1 fruit fly cellular context compared by ENCODE assay signal in the genomic region with DNA sequence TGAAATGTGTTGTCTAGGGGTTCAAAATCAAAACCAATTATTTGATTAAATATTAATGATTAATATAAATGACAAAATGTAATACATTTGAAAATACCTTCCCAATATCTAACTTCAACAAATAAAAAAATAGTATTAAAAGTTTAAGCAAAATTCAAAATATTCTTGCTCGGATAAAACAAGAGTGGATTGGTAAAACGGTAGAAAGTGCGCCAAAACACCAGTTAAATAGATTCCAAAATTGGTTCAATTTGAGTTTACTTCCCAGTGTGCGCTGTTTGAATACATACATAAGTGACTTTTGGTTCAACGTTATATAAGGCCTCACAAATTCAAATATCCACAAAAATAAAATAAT.
TF ChIP-seq lines count a peak whose summit lies in the region.

No protein-coding gene starts in this region.

TF ChIP-seq in whole organism, embryonic, 481 proteins besides CTCF, POLR2A, EP300 and RAD21 (continued from another document):
- TF ChIP-seq cwo (GFP tag; optimal IDR thresholded peaks at IDR 0.05; lab: Kevin White, UChicago) (peak; percentile 49), CHES-1-like (GFP tag; optimal IDR thresholded peaks at IDR 0.05; lab: Kevin White, UChicago) (no peak), CG13123 (GFP tag; optimal IDR thresholded peaks at IDR 0.05; lab: Kevin White, UChicago) (peak; percentile 37), CG13894 (tag; optimal IDR thresholded peaks at IDR 0.05; lab: Kevin White, UChicago) (peak; percentile 37), wek (GFP tag; optimal IDR thresholded peaks at IDR 0.05; lab: Kevin White, UChicago) (no peak), CG32772 (GFP tag; IDR thresholded peaks at IDR 0.05; lab: Robert Waterston, UW) (0 out of 2 replicates have a peak, but pooled peaks have one; percentile 31), Lim3 (GFP tag; IDR thresholded peaks at IDR 0.05; lab: Robert Waterston, UW) (no peak), Gsc (GFP tag; IDR thresholded peaks at IDR 0.05; lab: Robert Waterston, UW) (no peak), cato (GFP tag; optimal IDR thresholded peaks at IDR 0.05; lab: Kevin White, UChicago; ENCODE audit: borderline replicate concordance) (peak; percentile 32), nau (GFP tag; optimal IDR thresholded peaks at IDR 0.05; lab: Kevin White, UChicago) (no peak), CG10959 (GFP tag; IDR thresholded peaks at IDR 0.05; lab: Robert Waterston, UW) (no peak), vfl (GFP tag; optimal IDR thresholded peaks at IDR 0.05; lab: Kevin White, UChicago) (peak; percentile 40), lola (GFP tag; optimal IDR thresholded peaks at IDR 0.05; lab: Kevin White, UChicago) (no peak), gem (tag; optimal IDR thresholded peaks at IDR 0.05; lab: Kevin White, UChicago) (peak; percentile 91), lab (GFP tag; optimal IDR thresholded peaks at IDR 0.05; lab: Kevin White, UChicago) (peak; percentile 58), nmo (GFP tag; optimal IDR thresholded peaks at IDR 0.05; lab: Kevin White, UChicago) (peak; percentile 78), CG14710 (tag; optimal IDR thresholded peaks at IDR 0.05; lab: Kevin White, UChicago) (peak; percentile 17), NC2β (GFP tag; optimal IDR thresholded peaks at IDR 0.05; lab: Kevin White, UChicago) (no peak), ssp (GFP tag; IDR thresholded peaks at IDR 0.05; lab: Robert Waterston, UW) (0 out of 2 replicates have a peak, but pooled peaks have one; percentile 15), Ada2b (GFP tag; IDR thresholded peaks at IDR 0.05; lab: Robert Waterston, UW) (peak; percentile 71; the same call in 1 of the 2 replicates), row (GFP tag; IDR thresholded peaks at IDR 0.05; lab: Robert Waterston, UW) (peak; percentile 80), kay (GFP tag; optimal IDR thresholded peaks at IDR 0.05; lab: Kevin White, UChicago) (peak; percentile 71), p53 (GFP tag; optimal IDR thresholded peaks at IDR 0.05; lab: Kevin White, UChicago) (no peak), CG12299 (tag; optimal IDR thresholded peaks at IDR 0.05; lab: Kevin White, UChicago) (peak; percentile 58), CoRest (tag; optimal IDR thresholded peaks at IDR 0.05; lab: Kevin White, UChicago) (peak; percentile 86), CG2875 (GFP tag; optimal IDR thresholded peaks at IDR 0.05; lab: Kevin White, UChicago) (peak; percentile 23), chm (GFP tag; IDR thresholded peaks at IDR 0.05; lab: Robert Waterston, UW) (no peak), CG6175 (GFP tag; IDR thresholded peaks at IDR 0.05; lab: Robert Waterston, UW) (no peak; the same call in 2 of the 3 replicates), CG9215 (GFP tag; IDR thresholded peaks at IDR 0.05; lab: Robert Waterston, UW) (peak; percentile 42; the same call in 1 of the 2 replicates), TFAM (GFP tag; optimal IDR thresholded peaks at IDR 0.05; lab: Kevin White, UChicago) (no peak), Hr51 (GFP tag; optimal IDR thresholded peaks at IDR 0.05; lab: Kevin White, UChicago) (peak in 1 of 2 experiments; percentile 91), sim (GFP tag; IDR thresholded peaks at IDR 0.05; lab: Robert Waterston, UW) (no peak), Tbp (GFP tag; optimal IDR thresholded peaks at IDR 0.05; lab: Kevin White, UChicago) (no peak), hb (GFP tag; IDR thresholded peaks at IDR 0.05; lab: Robert Waterston, UW; ENCODE audit: partially characterized antibody) (no peak; the same call in 2 of the 3 replicates), Atf-2 (GFP tag; optimal IDR thresholded peaks at IDR 0.05; lab: Kevin White, UChicago) (no peak), crc (GFP tag; optimal IDR thresholded peaks at IDR 0.05; lab: Kevin White, UChicago) (no peak), grau (tag; optimal IDR thresholded peaks at IDR 0.05; lab: Kevin White, UChicago) (peak; percentile 84), CG33557 (GFP tag; optimal IDR thresholded peaks at IDR 0.05; lab: Kevin White, UChicago) (no peak), CG11723 (GFP tag; optimal IDR thresholded peaks at IDR 0.05; lab: Kevin White, UChicago) (peak; percentile 45), D19B (GFP tag; optimal IDR thresholded peaks at IDR 0.05; lab: Kevin White, UChicago) (peak; percentile 42), hbn (GFP tag; IDR thresholded peaks at IDR 0.05; lab: Robert Waterston, UW; ENCODE audit: partially characterized antibody) (no peak), CG18011 (GFP tag; optimal IDR thresholded peaks at IDR 0.05; lab: Kevin White, UChicago) (no peak), CG17186 (GFP tag; optimal IDR thresholded peaks at IDR 0.05; lab: Kevin White, UChicago) (no peak), CG1602 (GFP tag; optimal IDR thresholded peaks at IDR 0.05; lab: Kevin White, UChicago) (peak; percentile 27), CG11247 (GFP tag; IDR thresholded peaks at IDR 0.05; lab: Robert Waterston, UW) (no peak), Sin3A (optimal IDR thresholded peaks at IDR 0.05; lab: Kevin White, UChicago) (no peak), cas (GFP tag; IDR thresholded peaks at IDR 0.05; lab: Robert Waterston, UW) (peak; percentile 50; the same call in 1 of the 2 replicates), unc-4 (GFP tag; IDR thresholded peaks at IDR 0.05; lab: Robert Waterston, UW; ENCODE audit: partially characterized antibody) (no peak), CG15601 (tag; optimal IDR thresholded peaks at IDR 0.05; lab: Kevin White, UChicago) (no peak), CG30403 (GFP tag; optimal IDR thresholded peaks at IDR 0.05; lab: Kevin White, UChicago) (peak; percentile 78), Fer2 (tag; optimal IDR thresholded peaks at IDR 0.05; lab: Kevin White, UChicago) (peak; percentile 5), sima (GFP tag; optimal IDR thresholded peaks at IDR 0.05; lab: Kevin White, UChicago) (no peak), Camta (GFP tag; optimal IDR thresholded peaks at IDR 0.05; lab: Kevin White, UChicago) (no peak), CG12219 (GFP tag; optimal IDR thresholded peaks at IDR 0.05; lab: Kevin White, UChicago) (peak; percentile 16), CG14667 (GFP tag; IDR thresholded peaks at IDR 0.05; lab: Robert Waterston, UW) (peak; percentile 37; the same call in 1 of the 2 replicates), tup (GFP tag; optimal IDR thresholded peaks at IDR 0.05; lab: Kevin White, UChicago) (no peak), bcd (GFP tag; optimal IDR thresholded peaks at IDR 0.05; lab: Kevin White, UChicago) (peak; percentile 58), CG7357 (GFP tag; IDR thresholded peaks at IDR 0.05; lab: Robert Waterston, UW) (no peak), CG7372 (GFP tag; IDR thresholded peaks at IDR 0.05; lab: Robert Waterston, UW) (peak; percentile 55), CG7987 (GFP tag; optimal IDR thresholded peaks at IDR 0.05; lab: Kevin White, UChicago) (no peak), gcm (GFP tag; optimal IDR thresholded peaks at IDR 0.05; lab: Kevin White, UChicago) (peak; percentile 75), CG10654 (GFP tag; optimal IDR thresholded peaks at IDR 0.05; lab: Kevin White, UChicago) (peak; percentile 43), btn (GFP tag; optimal IDR thresholded peaks at IDR 0.05; lab: Kevin White, UChicago) (no peak), slp2 (GFP tag; optimal IDR thresholded peaks at IDR 0.05; lab: Kevin White, UChicago) (peak; percentile 27), CG32532 (GFP tag; IDR thresholded peaks at IDR 0.05; lab: Robert Waterston, UW) (peak; percentile 69; the same call in 1 of the 2 replicates), odd (GFP tag; optimal IDR thresholded peaks at IDR 0.05; lab: Kevin White, UChicago) (peak; percentile 77), CG1792 (GFP tag; optimal IDR thresholded peaks at IDR 0.05; lab: Kevin White, UChicago) (no peak), sna (GFP tag; IDR thresholded peaks at IDR 0.05; lab: Robert Waterston, UW; ENCODE audit: partially characterized antibody) (no peak), nom (GFP tag; optimal IDR thresholded peaks at IDR 0.05; lab: Kevin White, UChicago) (peak; percentile 29), CG1529 (GFP tag; optimal IDR thresholded peaks at IDR 0.05; lab: Kevin White, UChicago) (peak; percentile 27), crol (GFP tag; IDR thresholded peaks at IDR 0.05; lab: Robert Waterston, UW) (no peak), shn (GFP tag; optimal IDR thresholded peaks at IDR 0.05; lab: Kevin White, UChicago) (no peak), CG34224 (GFP tag; IDR thresholded peaks at IDR 0.05; lab: Robert Waterston, UW; ENCODE audit: partially characterized antibody) (no peak), CG12744 (GFP tag; optimal IDR thresholded peaks at IDR 0.05; lab: Kevin White, UChicago) (peak; percentile 11), CG14860 (GFP tag; IDR thresholded peaks at IDR 0.05; lab: Robert Waterston, UW; ENCODE audit: partially characterized antibody) (0 out of 3 replicates have a peak, but pooled peaks have one; percentile 14), ham (GFP tag; IDR thresholded peaks at IDR 0.05; lab: Robert Waterston, UW) (no peak), Fer1 (GFP tag; optimal IDR thresholded peaks at IDR 0.05; lab: Kevin White, UChicago) (peak; percentile 73), pum (GFP tag; optimal IDR thresholded peaks at IDR 0.05; lab: Kevin White, UChicago) (no peak), CG17359 (tag; optimal IDR thresholded peaks at IDR 0.05; lab: Kevin White, UChicago) (peak; percentile 74), CG11085 (GFP tag; IDR thresholded peaks at IDR 0.05; lab: Robert Waterston, UW) (0 out of 2 replicates have a peak, but pooled peaks have one; percentile 14), stc (GFP tag; IDR thresholded peaks at IDR 0.05; lab: Robert Waterston, UW) (peak; percentile 71), CG4360 (GFP tag; IDR thresholded peaks at IDR 0.05; lab: Robert Waterston, UW) (no peak), HHEX (GFP tag; optimal IDR thresholded peaks at IDR 0.05; lab: Kevin White, UChicago) (peak; percentile 68), CG31224 (GFP tag; IDR thresholded peaks at IDR 0.05; lab: Robert Waterston, UW) (peak; percentile 27; the same call in 1 of the 2 replicates), H15 (GFP tag; IDR thresholded peaks at IDR 0.05; lab: Robert Waterston, UW) (peak; percentile 57; the same call in 1 of the 3 replicates), sens-2 (GFP tag; IDR thresholded peaks at IDR 0.05; lab: Robert Waterston, UW) (no peak), sqz (GFP tag; optimal IDR thresholded peaks at IDR 0.05; lab: Kevin White, UChicago) (peak; percentile 28), bigmax (GFP tag; optimal IDR thresholded peaks at IDR 0.05; lab: Kevin White, UChicago) (no peak), usp (GFP tag; optimal IDR thresholded peaks at IDR 0.05; lab: Kevin White, UChicago) (no peak), NC2α (GFP tag; optimal IDR thresholded peaks at IDR 0.05; lab: Kevin White, UChicago) (peak; percentile 2), so (GFP tag; IDR thresholded peaks at IDR 0.05; lab: Robert Waterston, UW) (0 out of 3 replicates have a peak, but pooled peaks have one; percentile 41), dimm (GFP tag; IDR thresholded peaks at IDR 0.05; lab: Robert Waterston, UW) (no peak), dmrt99B (tag; optimal IDR thresholded peaks at IDR 0.05; lab: Kevin White, UChicago) (peak; percentile 90), CG43689 (GFP tag; IDR thresholded peaks at IDR 0.05; lab: Robert Waterston, UW) (no peak), CG42726 (GFP tag; IDR thresholded peaks at IDR 0.05; lab: Robert Waterston, UW; ENCODE audit: partially characterized antibody) (no peak), mld (GFP tag; IDR thresholded peaks at IDR 0.05; lab: Robert Waterston, UW; ENCODE audit: partially characterized antibody) (no peak), CG3281 (GFP tag; optimal IDR thresholded peaks at IDR 0.05; lab: Kevin White, UChicago) (peak; percentile 76), CG12769 (tag; optimal IDR thresholded peaks at IDR 0.05; lab: Kevin White, UChicago) (no peak), lbe (GFP tag; optimal IDR thresholded peaks at IDR 0.05; lab: Kevin White, UChicago) (peak; percentile 79), fd3F (GFP tag; optimal IDR thresholded peaks at IDR 0.05; lab: Kevin White, UChicago) (peak; percentile 67), gcm2 (GFP tag; optimal IDR thresholded peaks at IDR 0.05; lab: Kevin White, UChicago) (no peak), CG15269 (tag; optimal IDR thresholded peaks at IDR 0.05; lab: Kevin White, UChicago) (peak; percentile 88), Bteb2 (GFP tag; optimal IDR thresholded peaks at IDR 0.05; lab: Kevin White, UChicago) (peak; percentile 17), ara (GFP tag; IDR thresholded peaks at IDR 0.05; lab: Robert Waterston, UW) (peak; percentile 15; the same call in 1 of the 2 replicates), CG12942 (GFP tag; optimal IDR thresholded peaks at IDR 0.05; lab: Kevin White, UChicago) (peak; percentile 41), CkIIα-i1 (GFP tag; IDR thresholded peaks at IDR 0.05; lab: Robert Waterston, UW) (no peak), gsb (GFP tag; IDR thresholded peaks at IDR 0.05; lab: Robert Waterston, UW) (no peak), lov (optimal IDR thresholded peaks at IDR 0.05; lab: Kevin White, UChicago) (no peak), lov (GFP tag; IDR thresholded peaks at IDR 0.05; lab: Robert Waterston, UW) (no peak), CG7839 (tag; optimal IDR thresholded peaks at IDR 0.05; lab: Kevin White, UChicago) (peak; percentile 86), GATAe (GFP tag; conservative IDR thresholded peaks at IDR 0.05; lab: Robert Waterston, UW) (0 out of 2 replicates have a peak, but pooled peaks have one; percentile 30), MESR4 (GFP tag; optimal IDR thresholded peaks at IDR 0.05; lab: Kevin White, UChicago) (no peak), tio (GFP tag; optimal IDR thresholded peaks at IDR 0.05; lab: Kevin White, UChicago) (peak; percentile 73), CG17328 (GFP tag; IDR thresholded peaks at IDR 0.05; lab: Robert Waterston, UW) (peak; percentile 40; the same call in 1 of the 2 replicates), CG17361 (GFP tag; IDR thresholded peaks at IDR 0.05; lab: Robert Waterston, UW) (peak; percentile 80), CG31365 (tag; optimal IDR thresholded peaks at IDR 0.05; lab: Kevin White, UChicago) (no peak), Ptx1 (GFP tag; IDR thresholded peaks at IDR 0.05; lab: Robert Waterston, UW) (peak; percentile 69), NK7.1 (GFP tag; optimal IDR thresholded peaks at IDR 0.05; lab: Kevin White, UChicago) (no peak), B-H1 (GFP tag; IDR thresholded peaks at IDR 0.05; lab: Robert Waterston, UW) (no peak; the same call in 2 of the 3 replicates), CG15696 (tag; optimal IDR thresholded peaks at IDR 0.05; lab: Kevin White, UChicago) (peak; percentile 23)
